Worm (Caenorhabditis elegans) whole organism, L3 larva: ENCODE data around the gene fbxb-49.

Source experiments
- R02D3.7 ChIP-seq: fragments of 150-350 bp; optimal IDR thresholded peaks from 2 replicates; lab custom pipeline; 2014; ENCODE audit warnings: missing biosample characterization, missing genetic modification characterization
- ZK546.5 ChIP-seq: sonication (generic microtip); optimal IDR thresholded peaks from 2 replicates; lab custom pipeline; 2017; ENCODE audit warnings: missing biosample characterization, missing genetic modification characterization
- aly-2 ChIP-seq: fragments of 150-350 bp; optimal IDR thresholded peaks from 2 replicates; lab custom pipeline; 2014; ENCODE audit warnings: missing biosample characterization, missing genetic modification characterization
- ama-1 ChIP-seq: fragments of 150-350 bp; optimal IDR thresholded peaks from 2 replicates; lab custom pipeline; 2018
- ceh-16 ChIP-seq: sonication (generic microtip); optimal IDR thresholded peaks from 2 replicates; lab custom pipeline; 2017; ENCODE audit warnings: missing biosample characterization, missing genetic modification characterization
- ceh-28 ChIP-seq: fragments of 150-350 bp; optimal IDR thresholded peaks from 2 replicates; lab custom pipeline; 2014; ENCODE audit warnings: missing biosample characterization, missing genetic modification reagents, missing genetic modification characterization
- ceh-82 ChIP-seq: fragments of 150-350 bp; optimal IDR thresholded peaks from 2 replicates; lab custom pipeline; 2014; ENCODE audit warnings: missing biosample characterization, missing genetic modification characterization
- egl-5 ChIP-seq: fragments of 150-350 bp; optimal IDR thresholded peaks from 2 replicates; lab custom pipeline; 2017; ENCODE audit warnings: missing biosample characterization, missing genetic modification reagents, missing genetic modification characterization, inconsistent platforms
- elt-1 ChIP-seq: fragments of 150-350 bp; optimal IDR thresholded peaks from 2 replicates; lab custom pipeline; 2014; ENCODE audit warnings: missing biosample characterization, missing genetic modification characterization
- elt-2 ChIP-seq: sonication (generic microtip); optimal IDR thresholded peaks from 2 replicates; lab custom pipeline; 2016; ENCODE audit warnings: missing genetic modification reagents, mild to moderate bottlenecking, missing genetic modification characterization, missing compliant biosample characterization
- elt-3 ChIP-seq, 3 experiments: fragments of 150-350 bp in 1 of 3; sonication (generic microtip) in 2 of 3; optimal IDR thresholded peaks; 2 replicates in 2 of 3; 4 replicates in 1 of 3; lab custom pipeline; 2014 to 2017; ENCODE audit warnings: missing biosample characterization in 3 of 3, missing genetic modification characterization in 3 of 3
- eor-1 ChIP-seq, 2 experiments: fragments of 150-350 bp; optimal IDR thresholded peaks; 2 replicates each; lab custom pipeline; 2014 to 2018; ENCODE audit warnings: missing biosample characterization in 2 of 2, missing genetic modification characterization in 2 of 2
- fkh-10 ChIP-seq: sonication (generic microtip); optimal IDR thresholded peaks from 2 replicates; lab custom pipeline; 2017; ENCODE audit warnings: missing biosample characterization, missing genetic modification reagents, missing genetic modification characterization
- hmg-11 ChIP-seq: sonication (generic microtip); optimal IDR thresholded peaks from 2 replicates; lab custom pipeline; 2016; ENCODE audit warnings: missing genetic modification characterization, missing compliant biosample characterization
- jun-1 ChIP-seq: fragments of 150-350 bp; optimal IDR thresholded peaks from 2 replicates; lab custom pipeline; 2014; ENCODE audit warnings: missing biosample characterization, missing genetic modification reagents, missing genetic modification characterization
- lin-39 ChIP-seq: fragments of 150-350 bp; optimal IDR thresholded peaks from 2 replicates; lab custom pipeline; 2018; ENCODE audit warnings: missing biosample characterization, missing genetic modification reagents, missing genetic modification characterization
- mdl-1 ChIP-seq: fragments of 150-350 bp; optimal IDR thresholded peaks from 2 replicates; lab custom pipeline; 2014; ENCODE audit warnings: missing biosample characterization, missing genetic modification characterization
- mml-1 ChIP-seq: fragments of 150-350 bp; sonication (generic microtip); optimal IDR thresholded peaks from 3 replicates; lab custom pipeline; 2014; ENCODE audit warnings: missing biosample characterization, missing genetic modification characterization
- nfya-1 ChIP-seq: sonication (generic microtip); optimal IDR thresholded peaks from 2 replicates; lab custom pipeline; 2017; ENCODE audit warnings: missing genetic modification characterization, mild to moderate bottlenecking, missing compliant biosample characterization, antibody characterized with exemption, moderate library complexity; ENCODE audit not compliant: insufficient read depth
- nhr-12 ChIP-seq: fragments of 150-350 bp; optimal IDR thresholded peaks from 2 replicates; lab custom pipeline; 2014; ENCODE audit warnings: missing biosample characterization, missing genetic modification characterization
- nhr-237 ChIP-seq: fragments of 150-350 bp; optimal IDR thresholded peaks from 2 replicates; lab custom pipeline; 2014; ENCODE audit warnings: missing biosample characterization, missing genetic modification characterization
- nhr-25 ChIP-seq: sonication (generic microtip); optimal IDR thresholded peaks from 2 replicates; lab custom pipeline; 2017; ENCODE audit warnings: missing biosample characterization, missing genetic modification characterization
- nhr-43 ChIP-seq: sonication (generic microtip); optimal IDR thresholded peaks from 2 replicates; lab custom pipeline; 2016; ENCODE audit warnings: mild to moderate bottlenecking, missing genetic modification characterization, missing compliant biosample characterization; ENCODE audit not compliant: poor library complexity, severe bottlenecking
- nhr-76 ChIP-seq: fragments of 150-350 bp; sonication (generic microtip); optimal IDR thresholded peaks from 5 replicates; lab custom pipeline; 2014; ENCODE audit warnings: missing biosample characterization, missing genetic modification characterization
- nhr-77 ChIP-seq: fragments of 150-350 bp; optimal IDR thresholded peaks from 2 replicates; lab custom pipeline; 2014; ENCODE audit warnings: missing biosample characterization, missing genetic modification characterization
- pha-4 ChIP-seq: fragments of 150-350 bp; optimal IDR thresholded peaks from 2 replicates; lab custom pipeline; 2014; ENCODE audit warnings: missing biosample characterization, missing genetic modification reagents, missing genetic modification characterization
- pqm-1 ChIP-seq: fragments of 150-350 bp; optimal IDR thresholded peaks from 2 replicates; lab custom pipeline; 2017; ENCODE audit warnings: missing biosample characterization, missing genetic modification characterization, inconsistent platforms
- skn-1 ChIP-seq: fragments of 150-350 bp; optimal IDR thresholded peaks from 2 replicates; lab custom pipeline; 2014; ENCODE audit warnings: missing biosample characterization, missing genetic modification characterization
- snpc-4 ChIP-seq: fragments of 150-350 bp; optimal IDR thresholded peaks from 2 replicates; lab custom pipeline; 2014; ENCODE audit warnings: missing biosample characterization, missing genetic modification characterization
- tbx-2 ChIP-seq: sonication (generic microtip); optimal IDR thresholded peaks from 2 replicates; lab custom pipeline; 2016; ENCODE audit warnings: mild to moderate bottlenecking, missing genetic modification characterization, missing compliant biosample characterization
- unc-39 ChIP-seq: sonication (generic microtip); optimal IDR thresholded peaks from 4 replicates; lab custom pipeline; 2017; ENCODE audit warnings: missing biosample characterization, missing genetic modification characterization
- ztf-11 ChIP-seq: fragments of 150-350 bp; optimal IDR thresholded peaks from 2 replicates; lab custom pipeline; 2014; ENCODE audit warnings: missing biosample characterization, missing genetic modification characterization

The fbxb-49 gene

ce11 chrII:1568214-1568613, at the start of gene fbxb-49:
Gene fbxb-49 (plus strand): TSS chrII:1568514.
- TF ChIP-seq elt-1 (tag; lab: Kevin White, UChicago) = no peak
- no peak for TF ChIP-seq unc-39 (tag; lab: Kevin White, UChicago)
- no peak for TF ChIP-seq egl-5
- no peak for TF ChIP-seq aly-2
- TF ChIP-seq tbx-2 (tag; lab: Kevin White, UChicago) = no peak

- no peak for TF ChIP-seq egl-5
- no peak for TF ChIP-seq pha-4
- no peak for TF ChIP-seq elt-3 (tag; optimal IDR thresholded peaks at IDR 0.05; lab: Kevin White, UChicago)
- no peak for TF ChIP-seq nhr-25 (tag; lab: Kevin White, UChicago)
- no peak for TF ChIP-seq nhr-12 (tag; lab: Kevin White, UChicago)
- TF ChIP-seq unc-39 (tag; lab: Kevin White, UChicago) = no peak
- TF ChIP-seq nhr-76 (tag; lab: Kevin White, UChicago) = no peak
- TF ChIP-seq ztf-11 (tag; lab: Kevin White, UChicago) = no peak
- TF ChIP-seq, all 47 proteins: peak for 0
Observed at ce11 chrII:1518914-1519313, 49.4 kb upstream of the fbxb-49 start, which contains the start of gene Y51H7BR.8. Gene Y51H7BR.8 (plus strand): TSS chrII:1519214.

- no peak for TF ChIP-seq unc-39 (tag; lab: Kevin White, UChicago)
- peak; percentile 34 for TF ChIP-seq elt-2 (tag; lab: Kevin White, UChicago)
- peak; percentile 11 for TF ChIP-seq lin-39 (tag; lab: Kevin White, UChicago)
- TF ChIP-seq hmg-11 (tag; lab: Kevin White, UChicago) = peak; percentile 89
- TF ChIP-seq ceh-82 (tag; lab: Kevin White, UChicago) = no peak
- TF ChIP-seq ceh-28 (tag; lab: Kevin White, UChicago) = no peak
- TF ChIP-seq pha-4 = peak; percentile 6
- peak; percentile 40 for TF ChIP-seq nfya-1 (tag; lab: Kevin White, UChicago)
- TF ChIP-seq eor-1 (tag; optimal IDR thresholded peaks at IDR 0.05; lab: Kevin White, UChicago) = no peak
- TF ChIP-seq mml-1 (tag; lab: Kevin White, UChicago) = no peak
- no peak for TF ChIP-seq nhr-25 (tag; lab: Kevin White, UChicago)
Observed at ce11 chrII:1519867-1520266, 48.4 kb upstream of the fbxb-49 start.

ce11 chrII:1521956-1522355, 46.4 kb upstream of the fbxb-49 start:
- TF ChIP-seq ceh-16 = no peak

ce11 chrII:1525498-1525897, 42.8 kb upstream of the fbxb-49 start, which contains the start of gene Y51H7BR.7:
Gene Y51H7BR.7 (minus strand): TSS chrII:1525598.
- TF ChIP-seq jun-1 (tag; lab: Kevin White, UChicago) (no peak), snpc-4 (tag; lab: Kevin White, UChicago) (no peak), pha-4 (peak; percentile 26), nhr-43 (tag; lab: Kevin White, UChicago) (no peak), fkh-10 (GFP tag; lab: Kevin White, UChicago) (no peak)

- TF ChIP-seq nhr-77 (tag; lab: Kevin White, UChicago) = no peak
- no peak for TF ChIP-seq mdl-1
- no peak for TF ChIP-seq R02D3.7
- no peak for TF ChIP-seq pqm-1 (tag; lab: Kevin White, UChicago)
- TF ChIP-seq ama-1 (lab: Kevin White, UChicago) = no peak
- no peak for TF ChIP-seq elt-2 (tag; lab: Kevin White, UChicago)
- TF ChIP-seq hmg-11 (tag; lab: Kevin White, UChicago) = no peak
- TF ChIP-seq nhr-43 (tag; lab: Kevin White, UChicago) = no peak
- TF ChIP-seq elt-1 (tag; lab: Kevin White, UChicago) = no peak
- TF ChIP-seq nhr-237 (tag; lab: Kevin White, UChicago) = no peak
- no peak for TF ChIP-seq ZK546.5
- no peak for TF ChIP-seq egl-5
- TF ChIP-seq skn-1 (tag; lab: Kevin White, UChicago) = no peak
- TF ChIP-seq mml-1 (tag; lab: Kevin White, UChicago) = no peak
Observed at ce11 chrII:1529057-1529456, 39.3 kb upstream of the fbxb-49 start, which contains the start of gene Y51H7BR.4. Gene Y51H7BR.4 (plus strand): TSS chrII:1529357.
